Fruit fly (Drosophila melanogaster): ENCODE data around the gene Dmtn.

- TF ChIP-seq CG8478 (optimal IDR thresholded peaks at IDR 0.05) (no peak), CTCF (optimal IDR thresholded peaks at IDR 0.05) (no peak)
Observed at dm6 chr3R:6400710-6401521, 4.8 kb downstream of the Dmtn start.

Data from S2 (cell line).